Fruit fly (Drosophila melanogaster): ENCODE measurements around the gene eIF2beta.

The eIF2beta gene

dm6 chr3L:12490418-12491035 is 36.0 kb downstream of the eIF2beta start, which contains the start of gene CG10660 (continued):
- TF ChIP-seq Atf-2 (GFP tag; optimal IDR thresholded peaks at IDR 0.05), result peak; percentile 53
- TF ChIP-seq danr (GFP tag; IDR thresholded peaks at IDR 0.05), result peak; percentile 62; the same call in 1 of the 2 replicates
- peak; percentile 70; the same call in 2 of the 3 replicates for TF ChIP-seq CG11093 (GFP tag; IDR thresholded peaks at IDR 0.05)
- TF ChIP-seq CG31388 (GFP tag; optimal IDR thresholded peaks at IDR 0.05), result peak; percentile 65
- TF ChIP-seq Chrac-16 (GFP tag; optimal IDR thresholded peaks at IDR 0.05), result peak; percentile 74
- peak; percentile 91 for TF ChIP-seq fd96Cb (tag; optimal IDR thresholded peaks at IDR 0.05)
- peak; percentile 36 for TF ChIP-seq CG6765 (GFP tag; optimal IDR thresholded peaks at IDR 0.05)
- TF ChIP-seq bbx (GFP tag; IDR thresholded peaks at IDR 0.05; ENCODE audit: partially characterized antibody), result no peak
- TF ChIP-seq jigr1 (GFP tag; IDR thresholded peaks at IDR 0.05), result peak; percentile 50; the same call in 1 of the 3 replicates
- TF ChIP-seq peb (GFP tag; IDR thresholded peaks at IDR 0.05), result peak; percentile 75
- TF ChIP-seq CG13775 (GFP tag; optimal IDR thresholded peaks at IDR 0.05), result peak; percentile 76
- TF ChIP-seq CG11504 (tag; optimal IDR thresholded peaks at IDR 0.05), result peak; percentile 93
- TF ChIP-seq CG11696 (GFP tag; IDR thresholded peaks at IDR 0.05), result peak; percentile 98
- TF ChIP-seq lov (optimal IDR thresholded peaks at IDR 0.05), result no peak
- peak; percentile 76; the same call in 1 of the 3 replicates for TF ChIP-seq lov (GFP tag; IDR thresholded peaks at IDR 0.05)
- no peak for TF ChIP-seq CG13894 (tag; optimal IDR thresholded peaks at IDR 0.05)
- TF ChIP-seq CG4328 (GFP tag; optimal IDR thresholded peaks at IDR 0.05), result peak; percentile 35
- peak; percentile 91 for TF ChIP-seq CG15269 (tag; optimal IDR thresholded peaks at IDR 0.05)
- peak; percentile 81 for TF ChIP-seq Fer3 (tag; optimal IDR thresholded peaks at IDR 0.05)
- no peak for TF ChIP-seq tna (GFP tag; IDR thresholded peaks at IDR 0.05; ENCODE audit: partially characterized antibody)
- peak; percentile 95 for TF ChIP-seq ATbp (GFP tag; optimal IDR thresholded peaks at IDR 0.05)
- peak; percentile 53 for TF ChIP-seq CG33213 (GFP tag; optimal IDR thresholded peaks at IDR 0.05)
- TF ChIP-seq CG3838 (GFP tag; optimal IDR thresholded peaks at IDR 0.05), result peak; percentile 57
- peak; percentile 64 for TF ChIP-seq schlank (tag; optimal IDR thresholded peaks at IDR 0.05)
- no peak for TF ChIP-seq Dll (GFP tag; IDR thresholded peaks at IDR 0.05; ENCODE audit: partially characterized antibody)
- TF ChIP-seq da (GFP tag; optimal IDR thresholded peaks at IDR 0.05), result peak; percentile 25
- TF ChIP-seq knrl (GFP tag; IDR thresholded peaks at IDR 0.05; ENCODE audit: partially characterized antibody), result no peak
- peak; percentile 87 for TF ChIP-seq sisA (GFP tag; IDR thresholded peaks at IDR 0.05)
- no peak for TF ChIP-seq Dip2 (GFP tag; IDR thresholded peaks at IDR 0.05)
- no peak for TF ChIP-seq CG8290 (GFP tag; optimal IDR thresholded peaks at IDR 0.05)
- peak in 1 of 2 experiments; percentile 91 for TF ChIP-seq CG8290 (tag; optimal IDR thresholded peaks at IDR 0.05)
- peak; percentile 60; the same call in 1 of the 2 replicates for TF ChIP-seq CG11085 (GFP tag; IDR thresholded peaks at IDR 0.05)
- TF ChIP-seq pum (GFP tag; optimal IDR thresholded peaks at IDR 0.05), result peak; percentile 74
- TF ChIP-seq CG17186 (GFP tag; optimal IDR thresholded peaks at IDR 0.05), result peak; percentile 49
- no peak for TF ChIP-seq ato (GFP tag; IDR thresholded peaks at IDR 0.05; ENCODE audit: partially characterized antibody)
- peak; percentile 85 for TF ChIP-seq CG32767 (GFP tag; IDR thresholded peaks at IDR 0.05)
- peak; percentile 56 for TF ChIP-seq Antp (GFP tag; optimal IDR thresholded peaks at IDR 0.05)
- no peak for TF ChIP-seq CG42726 (GFP tag; IDR thresholded peaks at IDR 0.05; ENCODE audit: partially characterized antibody)
- TF ChIP-seq eyg (GFP tag; optimal IDR thresholded peaks at IDR 0.05), result peak; percentile 57
- peak; percentile 23 for TF ChIP-seq sd (tag; optimal IDR thresholded peaks at IDR 0.05)
- TF ChIP-seq cato (GFP tag; optimal IDR thresholded peaks at IDR 0.05; ENCODE audit: borderline replicate concordance), result peak; percentile 75
- TF ChIP-seq bsh (GFP tag; optimal IDR thresholded peaks at IDR 0.05), result peak; percentile 92 to 96
- TF ChIP-seq CG11723 (GFP tag; optimal IDR thresholded peaks at IDR 0.05), result peak; percentile 70
- no peak for TF ChIP-seq tll (GFP tag; optimal IDR thresholded peaks at IDR 0.05)
- no peak for TF ChIP-seq CG4282 (GFP tag; optimal IDR thresholded peaks at IDR 0.05)
- peak; percentile 81 for TF ChIP-seq ind (GFP tag; optimal IDR thresholded peaks at IDR 0.05)
- TF ChIP-seq tin (GFP tag; optimal IDR thresholded peaks at IDR 0.05), result peak; percentile 84
- peak; percentile 33; the same call in 1 of the 2 replicates for TF ChIP-seq GATAe (GFP tag; conservative IDR thresholded peaks at IDR 0.05)
- TF ChIP-seq CG13296 (GFP tag; optimal IDR thresholded peaks at IDR 0.05), result peak; percentile 52
